Fruit fly (Drosophila melanogaster) whole organism, embryonic: Measurements from ENCODE around the gene CG14339.
A peak's percentile ranks its signal among the peaks of the same experiment; 100 is the strongest.

ENCODE experiments used
- Aef1 ChIP-seq: fragments of 200-800 bp; sonication (Bioruptor generic); IDR thresholded peaks from 3 replicates; pipeline ENCODE4 v1.3.6; 2022; ENCODE audit warnings: missing biosample characterization, missing genetic modification characterization
- Antp ChIP-seq: fragments of 200-800 bp; sonication (Bioruptor generic); optimal IDR thresholded peaks from 3 replicates; lab custom pipeline; 2016; ENCODE audit warnings: missing biosample characterization, missing genetic modification characterization
- CG10147 ChIP-seq: fragments of 200-800 bp; sonication (Bioruptor generic); optimal IDR thresholded peaks from 2 replicates; lab custom pipeline; 2019; ENCODE audit warnings: missing biosample characterization, mild to moderate bottlenecking, missing genetic modification characterization, moderate library complexity
- CG10654 ChIP-seq: fragments of 200-800 bp; sonication (Bioruptor generic); optimal IDR thresholded peaks from 2 replicates; lab custom pipeline; 2016; ENCODE audit warnings: missing biosample characterization, missing genetic modification characterization
- CG11093 ChIP-seq: fragments of 200-800 bp; sonication (Bioruptor generic); IDR thresholded peaks from 3 replicates; pipeline ENCODE4 v1.3.6; 2022; ENCODE audit warnings: missing biosample characterization, missing genetic modification characterization
- CG12744 ChIP-seq: fragments of 200-800 bp; sonication (Bioruptor generic); optimal IDR thresholded peaks from 2 replicates; lab custom pipeline; 2016; ENCODE audit warnings: missing biosample characterization, missing genetic modification characterization
- CG13296 ChIP-seq: fragments of 200-800 bp; sonication (Bioruptor generic); optimal IDR thresholded peaks from 3 replicates; lab custom pipeline; 2018; ENCODE audit warnings: missing biosample characterization, mild to moderate bottlenecking, missing genetic modification characterization
- CG1647 ChIP-seq: fragments of 200-800 bp; sonication (Bioruptor generic); optimal IDR thresholded peaks from 3 replicates; lab custom pipeline; 2016; ENCODE audit warnings: missing biosample characterization, missing genetic modification characterization
- CG17385 ChIP-seq: fragments of 200-800 bp; sonication (Bioruptor generic); optimal IDR thresholded peaks from 3 replicates; lab custom pipeline; 2018; ENCODE audit warnings: missing biosample characterization, mild to moderate bottlenecking, missing genetic modification characterization
- CG18011 ChIP-seq: fragments of 200-800 bp; sonication (Bioruptor generic); optimal IDR thresholded peaks from 2 replicates; lab custom pipeline; 2017; ENCODE audit warnings: missing biosample characterization, missing genetic modification characterization, mild to moderate bottlenecking, moderate library complexity, missing genotype
- CG18599 ChIP-seq: fragments of 200-800 bp; sonication (Bioruptor generic); optimal IDR thresholded peaks from 3 replicates; lab custom pipeline; 2017; ENCODE audit warnings: missing biosample characterization, missing genetic modification characterization, mild to moderate bottlenecking, moderate library complexity, missing genetic modification reagents
- CG2120 ChIP-seq: fragments of 200-800 bp; sonication (Bioruptor generic); optimal IDR thresholded peaks from 3 replicates; lab custom pipeline; 2016; ENCODE audit warnings: missing biosample characterization, missing genetic modification characterization
- CG2875 ChIP-seq: fragments of 200-800 bp; sonication (Bioruptor generic); optimal IDR thresholded peaks from 2 replicates; lab custom pipeline; 2017; ENCODE audit warnings: missing biosample characterization, mild to moderate bottlenecking, missing genetic modification characterization, missing genetic modification reagents
- CG31388 ChIP-seq: fragments of 200-800 bp; sonication (Bioruptor generic); optimal IDR thresholded peaks from 2 replicates; lab custom pipeline; 2016; ENCODE audit warnings: missing biosample characterization, missing genetic modification characterization
- CG4328 ChIP-seq: fragments of 200-800 bp; sonication (Bioruptor generic); optimal IDR thresholded peaks from 3 replicates; lab custom pipeline; 2017; ENCODE audit warnings: missing biosample characterization, missing genetic modification reagents, missing genetic modification characterization
- CG4404 ChIP-seq: fragments of 200-800 bp; sonication (Bioruptor generic); IDR thresholded peaks from 2 replicates; pipeline ENCODE4 v1.3.6; 2022; ENCODE audit warnings: missing biosample characterization, missing genetic modification characterization
- CG5953 ChIP-seq: fragments of 200-800 bp; sonication (Bioruptor generic); IDR thresholded peaks from 2 replicates; pipeline ENCODE4 v1.3.6; 2022; ENCODE audit warnings: missing biosample characterization, missing genetic modification characterization
- CG6765 ChIP-seq: fragments of 200-800 bp; sonication (Bioruptor generic); optimal IDR thresholded peaks from 3 replicates; lab custom pipeline; 2017; ENCODE audit warnings: missing biosample characterization, mild to moderate bottlenecking, missing genetic modification characterization
- Dref ChIP-seq: fragments of 200-800 bp; sonication (Bioruptor generic); IDR thresholded peaks from 2 replicates; pipeline ENCODE4 v1.3.6; 2022; ENCODE audit warnings: missing biosample characterization, missing genetic modification characterization
- Ets97D ChIP-seq: fragments of 200-800 bp; sonication (Bioruptor generic); optimal IDR thresholded peaks from 3 replicates; lab custom pipeline; 2016; ENCODE audit warnings: missing biosample characterization, missing genetic modification characterization
- Gug ChIP-seq: fragments of 200-800 bp; sonication (Bioruptor generic); IDR thresholded peaks from 4 replicates; pipeline ENCODE4 v1.3.6; 2022; ENCODE audit warnings: missing biosample characterization, missing genetic modification characterization
- HLH3B ChIP-seq: fragments of 200-800 bp; sonication (Bioruptor generic); IDR thresholded peaks from 2 replicates; pipeline ENCODE4 v1.3.6; 2022; ENCODE audit warnings: missing biosample characterization, missing genetic modification characterization
- HLH54F ChIP-seq: fragments of 200-800 bp; sonication (Bioruptor generic); optimal IDR thresholded peaks from 3 replicates; lab custom pipeline; 2016; ENCODE audit warnings: missing biosample characterization, missing genetic modification characterization
- HLHmδ ChIP-seq: fragments of 200-800 bp; sonication (Bioruptor generic); optimal IDR thresholded peaks from 2 replicates; lab custom pipeline; 2018; ENCODE audit warnings: missing biosample characterization, mild to moderate bottlenecking, missing genetic modification characterization, moderate library complexity
- Hey ChIP-seq: fragments of 200-800 bp; sonication (Bioruptor generic); optimal IDR thresholded peaks from 3 replicates; lab custom pipeline; 2018; ENCODE audit warnings: missing biosample characterization, mild to moderate bottlenecking, missing genetic modification characterization
- Mes4 ChIP-seq: fragments of 200-800 bp; sonication (Bioruptor generic); optimal IDR thresholded peaks from 2 replicates; lab custom pipeline; 2016; ENCODE audit warnings: missing biosample characterization, missing genetic modification characterization
- NFAT ChIP-seq: fragments of 200-800 bp; sonication (Bioruptor generic); IDR thresholded peaks from 2 replicates; pipeline ENCODE4 v1.3.6; 2022; ENCODE audit warnings: missing biosample characterization, missing genetic modification characterization
- Nf-YA ChIP-seq: fragments of 200-800 bp; sonication (Bioruptor generic); IDR thresholded peaks from 2 replicates; pipeline ENCODE4 v1.3.6; 2022; ENCODE audit warnings: missing biosample characterization, missing genetic modification characterization
- Nf-YC ChIP-seq: fragments of 200-800 bp; optimal IDR thresholded peaks from 3 replicates; lab custom pipeline; 2019; ENCODE audit warnings: missing biosample characterization, mild to moderate bottlenecking, missing genetic modification characterization, moderate library complexity
- NfI ChIP-seq: fragments of 200-800 bp; sonication (Bioruptor generic); optimal IDR thresholded peaks from 3 replicates; lab custom pipeline; 2018; ENCODE audit warnings: missing biosample characterization, mild to moderate bottlenecking, missing genetic modification characterization, moderate library complexity
- Sox100B ChIP-seq: fragments of 200-800 bp; sonication (Bioruptor generic); optimal IDR thresholded peaks from 3 replicates; lab custom pipeline; 2018; ENCODE audit warnings: missing biosample characterization, mild to moderate bottlenecking, missing genetic modification characterization
- Sry-β ChIP-seq: fragments of 200-800 bp; sonication (Bioruptor generic); optimal IDR thresholded peaks from 2 replicates; lab custom pipeline; 2018; ENCODE audit warnings: missing biosample characterization, mild to moderate bottlenecking, missing genetic modification characterization, moderate library complexity
- Usf ChIP-seq: fragments of 200-800 bp; sonication (Bioruptor generic); optimal IDR thresholded peaks from 2 replicates; lab custom pipeline; 2017; ENCODE audit warnings: missing genotype, missing biosample characterization, missing genetic modification characterization
- az2 ChIP-seq: fragments of 200-800 bp; sonication (Bioruptor generic); optimal IDR thresholded peaks from 3 replicates; lab custom pipeline; 2016; ENCODE audit warnings: missing biosample characterization, missing genetic modification characterization
- ci ChIP-seq: fragments of 200-800 bp; sonication (Bioruptor generic); IDR thresholded peaks from 3 replicates; pipeline ENCODE4 v1.3.6; 2022; ENCODE audit warnings: missing biosample characterization, missing genetic modification characterization
- danr ChIP-seq: fragments of 200-800 bp; sonication (Bioruptor generic); IDR thresholded peaks from 2 replicates; pipeline ENCODE4 v1.3.6; 2022; ENCODE audit warnings: missing biosample characterization, missing genetic modification characterization
- dmrt99B ChIP-seq: fragments of 200-800 bp; sonication (Bioruptor generic); optimal IDR thresholded peaks from 2 replicates; lab custom pipeline; 2018; ENCODE audit warnings: missing biosample characterization, mild to moderate bottlenecking, missing genetic modification characterization, moderate library complexity
- eyg ChIP-seq: fragments of 200-800 bp; sonication (Bioruptor generic); optimal IDR thresholded peaks from 3 replicates; lab custom pipeline; 2016; ENCODE audit warnings: missing biosample characterization, missing genetic modification characterization
- gro ChIP-seq: fragments of 200-800 bp; sonication (Bioruptor generic); optimal IDR thresholded peaks from 2 replicates; lab custom pipeline; 2016; ENCODE audit warnings: missing biosample characterization, missing genetic modification characterization
- hbn ChIP-seq: fragments of 200-800 bp; sonication (Bioruptor generic); IDR thresholded peaks from 2 replicates; pipeline ENCODE4 v1.3.6; 2022; ENCODE audit warnings: missing biosample characterization, missing genetic modification characterization; ENCODE audit not compliant: partially characterized antibody
- insv ChIP-seq, 2 experiments: fragments of 200-800 bp; sonication (Bioruptor generic); optimal IDR thresholded peaks; 3 replicates each; lab custom pipeline; 2016 to 2018; ENCODE audit warnings: missing biosample characterization in 2 of 2, missing genetic modification characterization in 2 of 2
- jing ChIP-seq: fragments of 200-800 bp; sonication (Bioruptor generic); optimal IDR thresholded peaks from 2 replicates; lab custom pipeline; 2018; ENCODE audit warnings: missing biosample characterization, mild to moderate bottlenecking, missing genetic modification characterization
- kah ChIP-seq: fragments of 200-800 bp; sonication (Bioruptor generic); optimal IDR thresholded peaks from 2 replicates; lab custom pipeline; 2018; ENCODE audit warnings: missing biosample characterization, mild to moderate bottlenecking, missing genetic modification characterization
- maf-S ChIP-seq: fragments of 200-800 bp; sonication (Bioruptor generic); optimal IDR thresholded peaks from 2 replicates; lab custom pipeline; 2016; ENCODE audit warnings: missing biosample characterization, missing genetic modification characterization
- oc ChIP-seq: fragments of 200-800 bp; sonication (Bioruptor generic); optimal IDR thresholded peaks from 2 replicates; lab custom pipeline; 2018; ENCODE audit warnings: missing biosample characterization, mild to moderate bottlenecking, missing genetic modification characterization, moderate library complexity
- pho ChIP-seq: fragments of 200-800 bp; sonication (Bioruptor generic); optimal IDR thresholded peaks from 2 replicates; lab custom pipeline; 2016; ENCODE audit warnings: missing biosample characterization, missing genetic modification characterization
- pzg ChIP-seq: fragments of 200-800 bp; sonication (Bioruptor generic); optimal IDR thresholded peaks from 3 replicates; lab custom pipeline; 2018; ENCODE audit warnings: missing biosample characterization, mild to moderate bottlenecking, missing genetic modification characterization, moderate library complexity
- row ChIP-seq: fragments of 200-800 bp; sonication (Bioruptor generic); IDR thresholded peaks from 3 replicates; pipeline ENCODE4 v1.3.6; 2022; ENCODE audit warnings: missing biosample characterization, missing genetic modification characterization
- slou ChIP-seq: fragments of 200-800 bp; sonication (Bioruptor generic); optimal IDR thresholded peaks from 3 replicates; lab custom pipeline; 2016; ENCODE audit warnings: missing biosample characterization, missing genetic modification characterization
- tx ChIP-seq: fragments of 200-800 bp; sonication (Bioruptor generic); optimal IDR thresholded peaks from 2 replicates; lab custom pipeline; 2016; ENCODE audit warnings: missing biosample characterization, missing genetic modification characterization
- vnd ChIP-seq: fragments of 200-800 bp; sonication (Bioruptor generic); IDR thresholded peaks from 3 replicates; pipeline ENCODE4 v1.3.6; 2022; ENCODE audit warnings: missing biosample characterization, missing genetic modification characterization; ENCODE audit not compliant: partially characterized antibody

Gene CG14339

dm6 chr2L:1108029-1108688 is at the start of gene CG14339, which contains the start of gene PolrMT (continued):
- no peak for TF ChIP-seq HLHmδ (GFP tag; lab: Kevin White, UChicago)
- peak; percentile 29 for TF ChIP-seq pho (GFP tag; lab: Kevin White, UChicago)
- no peak for TF ChIP-seq CG2875 (GFP tag; lab: Kevin White, UChicago)
- TF ChIP-seq HLH54F (GFP tag; lab: Kevin White, UChicago): no peak
- TF ChIP-seq Aef1 (GFP tag; lab: Robert Waterston, UW): peak; percentile 48; the same call in 2 of the 3 replicates
- 0 out of 3 replicates have a peak, but pooled peaks have one; percentile 15 for TF ChIP-seq ci
- no peak for TF ChIP-seq maf-S (GFP tag; lab: Kevin White, UChicago)
- peak; percentile 69 for TF ChIP-seq Ets97D
- peak; percentile 10 for TF ChIP-seq Antp
- no peak for TF ChIP-seq dmrt99B (tag; lab: Kevin White, UChicago)
- TF ChIP-seq CG10147 (GFP tag; lab: Kevin White, UChicago): no peak
- TF ChIP-seq Sry-β (GFP tag; lab: Kevin White, UChicago): no peak
- no peak for TF ChIP-seq CG11093 (GFP tag; lab: Robert Waterston, UW)
- TF ChIP-seq CG18011: peak; percentile 19
- 0 out of 2 replicates have a peak, but pooled peaks have one; percentile 20 for TF ChIP-seq Dref (GFP tag; lab: Robert Waterston, UW)
- TF ChIP-seq Hey (tag; lab: Kevin White, UChicago): no peak
- no peak for TF ChIP-seq slou (GFP tag; lab: Kevin White, UChicago)
- no peak for TF ChIP-seq Nf-YC (tag; lab: Kevin White, UChicago)
- TF ChIP-seq eyg (GFP tag; lab: Kevin White, UChicago): peak; percentile 33
- TF ChIP-seq insv (GFP tag; optimal IDR thresholded peaks at IDR 0.05; lab: Kevin White, UChicago): no peak
- TF ChIP-seq CG18599: no peak
- no peak for TF ChIP-seq CG4328 (GFP tag; lab: Kevin White, UChicago)
- no peak for TF ChIP-seq Nf-YA
- no peak for TF ChIP-seq CG17385 (GFP tag; lab: Kevin White, UChicago)
- TF ChIP-seq tx (GFP tag; lab: Kevin White, UChicago): peak; percentile 17
- TF ChIP-seq CG31388 (GFP tag; lab: Kevin White, UChicago): no peak
- TF ChIP-seq NfI: no peak
- TF ChIP-seq Usf (GFP tag; lab: Kevin White, UChicago): no peak
- TF ChIP-seq gro: no peak
- peak; percentile 29 for TF ChIP-seq az2 (GFP tag; lab: Kevin White, UChicago)
- TF ChIP-seq danr (GFP tag; lab: Robert Waterston, UW): no peak
- peak; percentile 28 for TF ChIP-seq CG10654 (GFP tag; lab: Kevin White, UChicago)
- peak; percentile 75 for TF ChIP-seq pzg (GFP tag; lab: Kevin White, UChicago)
- peak; percentile 65 for TF ChIP-seq CG2120 (GFP tag; lab: Kevin White, UChicago)
- TF ChIP-seq HLH3B (GFP tag; lab: Robert Waterston, UW): no peak
- TF ChIP-seq CG12744 (GFP tag; lab: Kevin White, UChicago): no peak
- TF ChIP-seq row: peak; percentile 66
- TF ChIP-seq Gug: no peak
- TF ChIP-seq kah (GFP tag; lab: Kevin White, UChicago): no peak
- TF ChIP-seq CG4404 (GFP tag; lab: Robert Waterston, UW): no peak
- TF ChIP-seq oc (tag; lab: Kevin White, UChicago): no peak
- TF ChIP-seq Sox100B (GFP tag; lab: Kevin White, UChicago): no peak
- TF ChIP-seq jing (GFP tag; lab: Kevin White, UChicago): no peak
- no peak for TF ChIP-seq vnd (GFP tag; lab: Robert Waterston, UW)
- no peak for TF ChIP-seq CG6765 (GFP tag; lab: Kevin White, UChicago)
- TF ChIP-seq NFAT: 0 out of 2 replicates have a peak, but pooled peaks have one; percentile 25
- TF ChIP-seq hbn (GFP tag; lab: Robert Waterston, UW): no peak
- no peak for TF ChIP-seq CG13296 (GFP tag; lab: Kevin White, UChicago)
- no peak for TF ChIP-seq CG1647 (GFP tag; lab: Kevin White, UChicago)
- no peak for TF ChIP-seq CG5953 (GFP tag; lab: Robert Waterston, UW)
- TF ChIP-seq Mes4: peak; percentile 49
